Worm (Caenorhabditis elegans) whole organism, L3 larva: ENCODE measurements around the gene mat-2.
A peak's percentile ranks its signal among the peaks of the same experiment; 100 is the strongest.

Source experiments
- R02D3.7 ChIP-seq: fragments of 150-350 bp; optimal IDR thresholded peaks from 2 replicates; lab custom pipeline; 2014; ENCODE audit warnings: missing biosample characterization, missing genetic modification characterization
- ama-1 ChIP-seq: fragments of 150-350 bp; optimal IDR thresholded peaks from 2 replicates; lab custom pipeline; 2018
- ceh-16 ChIP-seq: sonication (generic microtip); optimal IDR thresholded peaks from 2 replicates; lab custom pipeline; 2017; ENCODE audit warnings: missing biosample characterization, missing genetic modification characterization
- ceh-28 ChIP-seq: fragments of 150-350 bp; optimal IDR thresholded peaks from 2 replicates; lab custom pipeline; 2014; ENCODE audit warnings: missing biosample characterization, missing genetic modification reagents, missing genetic modification characterization
- ceh-82 ChIP-seq: fragments of 150-350 bp; optimal IDR thresholded peaks from 2 replicates; lab custom pipeline; 2014; ENCODE audit warnings: missing biosample characterization, missing genetic modification characterization
- ceh-9 ChIP-seq: sonication (generic microtip); optimal IDR thresholded peaks from 2 replicates; lab custom pipeline; 2018; ENCODE audit warnings: missing biosample characterization, missing genetic modification characterization
- egl-27 ChIP-seq: sonication (generic microtip); optimal IDR thresholded peaks from 4 replicates; lab custom pipeline; 2017; ENCODE audit warnings: missing biosample characterization, missing genetic modification reagents, missing genetic modification characterization
- egl-5 ChIP-seq: fragments of 150-350 bp; optimal IDR thresholded peaks from 2 replicates; lab custom pipeline; 2017; ENCODE audit warnings: missing biosample characterization, missing genetic modification reagents, missing genetic modification characterization, inconsistent platforms
- elt-1 ChIP-seq: fragments of 150-350 bp; optimal IDR thresholded peaks from 2 replicates; lab custom pipeline; 2014; ENCODE audit warnings: missing biosample characterization, missing genetic modification characterization
- elt-2 ChIP-seq: sonication (generic microtip); optimal IDR thresholded peaks from 2 replicates; lab custom pipeline; 2016; ENCODE audit warnings: missing genetic modification reagents, mild to moderate bottlenecking, missing genetic modification characterization, missing compliant biosample characterization
- elt-3 ChIP-seq, 3 experiments: fragments of 150-350 bp in 1 of 3; sonication (generic microtip) in 2 of 3; optimal IDR thresholded peaks; 2 replicates in 2 of 3; 4 replicates in 1 of 3; lab custom pipeline; 2014 to 2017; ENCODE audit warnings: missing biosample characterization in 3 of 3, missing genetic modification characterization in 3 of 3
- eor-1 ChIP-seq, 2 experiments: fragments of 150-350 bp; optimal IDR thresholded peaks; 2 replicates each; lab custom pipeline; 2014 to 2018; ENCODE audit warnings: missing biosample characterization in 2 of 2, missing genetic modification characterization in 2 of 2
- fkh-10 ChIP-seq: sonication (generic microtip); optimal IDR thresholded peaks from 2 replicates; lab custom pipeline; 2017; ENCODE audit warnings: missing biosample characterization, missing genetic modification reagents, missing genetic modification characterization
- fkh-2 ChIP-seq: fragments of 150-350 bp; optimal IDR thresholded peaks from 2 replicates; lab custom pipeline; 2014; ENCODE audit warnings: missing biosample characterization, missing genetic modification reagents, missing genetic modification characterization
- fos-1 ChIP-seq: fragments of 150-350 bp; optimal IDR thresholded peaks from 2 replicates; lab custom pipeline; 2014; ENCODE audit warnings: missing biosample characterization, missing genetic modification characterization
- jun-1 ChIP-seq: fragments of 150-350 bp; optimal IDR thresholded peaks from 2 replicates; lab custom pipeline; 2014; ENCODE audit warnings: missing biosample characterization, missing genetic modification reagents, missing genetic modification characterization
- lin-15B ChIP-seq: fragments of 150-350 bp; optimal IDR thresholded peaks from 2 replicates; lab custom pipeline; 2014; ENCODE audit warnings: missing biosample characterization, missing genetic modification characterization
- lin-39 ChIP-seq: fragments of 150-350 bp; optimal IDR thresholded peaks from 2 replicates; lab custom pipeline; 2018; ENCODE audit warnings: missing biosample characterization, missing genetic modification reagents, missing genetic modification characterization
- lsy-12 ChIP-seq: sonication (generic microtip); optimal IDR thresholded peaks from 2 replicates; lab custom pipeline; 2016; ENCODE audit warnings: mild to moderate bottlenecking, missing genetic modification characterization, missing compliant biosample characterization
- nfya-1 ChIP-seq: sonication (generic microtip); optimal IDR thresholded peaks from 2 replicates; lab custom pipeline; 2017; ENCODE audit warnings: missing genetic modification characterization, mild to moderate bottlenecking, missing compliant biosample characterization, antibody characterized with exemption, moderate library complexity; ENCODE audit not compliant: insufficient read depth
- nhr-11 ChIP-seq: fragments of 150-350 bp; optimal IDR thresholded peaks from 2 replicates; lab custom pipeline; 2014; ENCODE audit warnings: missing biosample characterization, missing genetic modification characterization
- nhr-23 ChIP-seq: fragments of 150-350 bp; optimal IDR thresholded peaks from 2 replicates; lab custom pipeline; 2014; ENCODE audit warnings: missing biosample characterization, missing genetic modification reagents, missing genetic modification characterization
- nhr-25 ChIP-seq: sonication (generic microtip); optimal IDR thresholded peaks from 2 replicates; lab custom pipeline; 2017; ENCODE audit warnings: missing biosample characterization, missing genetic modification characterization
- nhr-28 ChIP-seq: fragments of 150-350 bp; optimal IDR thresholded peaks from 2 replicates; lab custom pipeline; 2014; ENCODE audit warnings: missing biosample characterization, missing genetic modification characterization
- nhr-43 ChIP-seq: sonication (generic microtip); optimal IDR thresholded peaks from 2 replicates; lab custom pipeline; 2016; ENCODE audit warnings: mild to moderate bottlenecking, missing genetic modification characterization, missing compliant biosample characterization; ENCODE audit not compliant: poor library complexity, severe bottlenecking
- nhr-67 ChIP-seq: fragments of 150-350 bp; optimal IDR thresholded peaks from 2 replicates; lab custom pipeline; 2014; ENCODE audit warnings: missing biosample characterization, missing genetic modification characterization
- nhr-76 ChIP-seq: fragments of 150-350 bp; sonication (generic microtip); optimal IDR thresholded peaks from 5 replicates; lab custom pipeline; 2014; ENCODE audit warnings: missing biosample characterization, missing genetic modification characterization
- nhr-77 ChIP-seq: fragments of 150-350 bp; optimal IDR thresholded peaks from 2 replicates; lab custom pipeline; 2014; ENCODE audit warnings: missing biosample characterization, missing genetic modification characterization
- pha-4 ChIP-seq: fragments of 150-350 bp; optimal IDR thresholded peaks from 2 replicates; lab custom pipeline; 2014; ENCODE audit warnings: missing biosample characterization, missing genetic modification reagents, missing genetic modification characterization
- pqm-1 ChIP-seq: fragments of 150-350 bp; optimal IDR thresholded peaks from 2 replicates; lab custom pipeline; 2017; ENCODE audit warnings: missing biosample characterization, missing genetic modification characterization, inconsistent platforms
- sea-2 ChIP-seq: fragments of 150-350 bp; sonication (generic microtip); optimal IDR thresholded peaks from 4 replicates; lab custom pipeline; 2014; ENCODE audit warnings: missing biosample characterization, missing genetic modification reagents, missing genetic modification characterization
- snpc-4 ChIP-seq: fragments of 150-350 bp; optimal IDR thresholded peaks from 2 replicates; lab custom pipeline; 2014; ENCODE audit warnings: missing biosample characterization, missing genetic modification characterization
- tbx-2 ChIP-seq: sonication (generic microtip); optimal IDR thresholded peaks from 2 replicates; lab custom pipeline; 2016; ENCODE audit warnings: mild to moderate bottlenecking, missing genetic modification characterization, missing compliant biosample characterization
- unc-39 ChIP-seq: sonication (generic microtip); optimal IDR thresholded peaks from 4 replicates; lab custom pipeline; 2017; ENCODE audit warnings: missing biosample characterization, missing genetic modification characterization
- unc-62 ChIP-seq: fragments of 150-350 bp; sonication (generic microtip); optimal IDR thresholded peaks from 4 replicates; lab custom pipeline; 2014; ENCODE audit warnings: missing biosample characterization, missing genetic modification reagents, missing genetic modification characterization
- zag-1 ChIP-seq: fragments of 150-350 bp; optimal IDR thresholded peaks from 2 replicates; lab custom pipeline; 2014; ENCODE audit warnings: missing biosample characterization, missing genetic modification characterization

mat-2 gene

DNA sequence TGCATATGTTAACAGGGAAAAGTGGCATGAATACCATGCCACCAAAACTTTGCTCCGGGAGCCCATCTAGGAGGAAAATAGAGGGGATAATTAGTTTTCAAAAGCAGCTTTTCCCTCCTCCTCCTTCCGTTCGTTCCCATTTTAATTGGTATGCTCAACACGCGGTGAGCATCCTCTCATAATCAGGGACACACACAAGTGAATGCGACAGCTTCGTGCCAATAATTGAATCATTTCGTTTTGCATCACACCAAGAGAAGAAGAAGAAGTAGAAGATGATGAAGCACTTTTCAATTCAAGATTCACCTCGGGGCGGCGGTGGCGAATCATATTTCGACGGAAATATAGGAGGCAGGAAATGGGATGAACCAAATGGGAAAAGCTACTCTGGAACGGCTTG is 24.4 kb upstream of the mat-2 start:
- no peak for TF ChIP-seq nhr-43 (tag; lab: Kevin White, UChicago)
- no peak for TF ChIP-seq zag-1
- no peak for TF ChIP-seq ceh-82 (tag; lab: Kevin White, UChicago)

DNA sequence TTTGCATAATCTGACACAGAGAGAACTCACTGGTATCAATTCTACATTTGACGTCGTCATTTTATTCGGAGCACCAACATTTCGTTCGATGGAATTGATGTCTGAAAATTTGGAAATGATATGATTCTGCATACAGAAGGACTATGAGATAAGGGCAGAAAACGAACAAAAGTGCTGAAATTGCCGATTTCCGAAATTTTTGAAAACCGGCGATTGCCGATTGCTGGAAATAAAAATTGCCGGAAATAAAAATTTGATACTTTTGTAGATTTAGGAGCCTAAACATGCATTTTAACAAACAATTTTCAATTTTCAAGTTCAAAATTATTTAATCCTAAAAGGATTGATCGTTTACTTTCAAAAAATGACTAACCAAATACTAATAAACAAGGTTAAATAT is 23.2 kb upstream of the mat-2 start, which contains the start of gene unc-53:
unc-53 (minus strand) TSS at position 101 of the 400 bp plus-strand sequence.
- TF ChIP-seq ama-1 (lab: Kevin White, UChicago) = no peak

DNA sequence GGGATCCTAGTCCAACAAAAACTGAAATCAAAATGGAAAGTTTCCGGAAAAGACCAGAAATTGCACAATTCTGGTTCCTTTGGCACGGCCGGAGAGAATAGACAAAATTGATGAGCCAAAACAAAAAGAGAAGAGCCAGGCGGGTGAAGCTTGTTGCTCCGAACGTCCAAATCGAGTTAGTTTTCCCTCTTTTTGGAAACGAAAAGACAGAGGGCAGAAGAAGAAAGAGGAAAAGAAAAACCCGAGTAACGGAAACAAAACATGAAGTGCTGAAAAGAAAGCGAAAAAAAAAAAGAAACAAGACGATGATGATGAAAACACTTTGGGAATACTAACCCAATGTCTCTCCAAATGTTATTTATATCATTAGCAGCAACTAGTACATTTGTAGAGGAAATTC is 20.9 kb upstream of the mat-2 start:
- no peak for TF ChIP-seq egl-27 (tag; lab: Kevin White, UChicago)
- TF ChIP-seq R02D3.7 (tag; lab: Kevin White, UChicago) = no peak
- no peak for TF ChIP-seq ceh-28 (tag; lab: Kevin White, UChicago)
- peak; percentile 22 for TF ChIP-seq fkh-10 (GFP tag; lab: Kevin White, UChicago)
- TF ChIP-seq nfya-1 = peak; percentile 16
- TF ChIP-seq sea-2 (GFP tag; lab: Kevin White, UChicago) = no peak

DNA sequence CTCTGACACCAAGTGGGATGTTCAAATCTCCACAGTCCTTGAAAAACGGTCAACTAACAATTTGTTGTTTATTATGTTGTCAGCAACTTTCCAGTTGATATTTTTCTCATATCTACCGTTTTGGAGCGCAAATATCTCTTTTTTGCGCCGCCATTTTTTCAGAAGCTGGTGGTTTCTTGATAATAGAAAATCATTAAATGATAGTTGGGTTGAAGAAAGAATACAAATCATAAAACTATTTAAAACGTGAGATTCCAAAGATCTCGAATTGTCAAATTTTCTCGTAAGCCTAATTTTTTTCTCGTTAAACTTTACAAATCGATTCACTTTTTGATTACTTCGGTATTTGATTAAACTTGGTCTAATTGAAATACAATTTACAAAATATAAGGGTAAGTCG is 20.1 kb upstream of the mat-2 start, which contains the start of gene rpl-42:
rpl-42 (plus strand) TSS at position 301 of the 400 bp plus-strand sequence.
- TF ChIP-seq ceh-28 (tag; lab: Kevin White, UChicago) (no peak), ceh-16 (tag; lab: Kevin White, UChicago) (no peak), lin-39 (tag; lab: Kevin White, UChicago) (no peak), jun-1 (tag; lab: Kevin White, UChicago) (no peak)

DNA sequence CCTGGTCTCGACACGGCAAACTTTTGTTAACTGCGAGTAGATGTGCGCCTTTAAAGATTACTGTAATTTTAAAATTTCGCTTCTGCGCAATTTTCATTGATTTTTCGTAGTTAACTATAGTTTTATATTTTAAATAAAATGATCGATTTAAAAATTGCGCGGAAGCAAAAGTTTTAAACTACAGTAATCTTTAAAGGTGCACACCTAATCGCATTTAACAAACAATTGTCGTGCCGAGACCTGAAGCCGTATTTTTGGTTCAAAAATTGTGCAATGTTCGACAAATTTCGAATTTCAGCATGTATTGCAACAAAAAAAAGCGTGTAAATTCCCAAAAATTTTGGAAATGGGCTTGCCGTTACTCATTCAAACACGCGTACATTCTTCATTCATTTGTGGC is 18.1 kb upstream of the mat-2 start:
- TF ChIP-seq zag-1 = no peak
- no peak for TF ChIP-seq sea-2 (GFP tag; lab: Kevin White, UChicago)
- TF ChIP-seq R02D3.7 (tag; lab: Kevin White, UChicago) = no peak
- no peak for TF ChIP-seq elt-3 (tag; optimal IDR thresholded peaks at IDR 0.05; lab: Kevin White, UChicago)
- TF ChIP-seq lin-39 (tag; lab: Kevin White, UChicago) = no peak

DNA sequence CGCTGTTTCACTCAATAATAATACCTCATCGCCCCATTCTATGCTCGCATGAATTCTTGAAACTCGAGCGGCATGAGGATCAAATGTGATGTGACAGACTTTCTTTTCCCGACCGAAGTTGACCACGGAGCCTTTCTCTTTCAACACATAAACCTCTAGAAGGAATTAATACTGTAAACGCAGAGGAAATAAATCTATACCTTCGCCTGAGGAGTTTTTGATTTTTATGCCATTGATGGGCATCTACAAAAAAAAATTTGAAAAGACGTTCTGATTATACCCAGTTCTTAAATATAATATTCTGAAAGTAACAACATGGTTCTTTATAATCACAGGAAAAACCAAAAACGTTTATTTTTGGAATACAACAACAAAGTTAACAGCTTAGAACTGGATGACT is 16.3 kb upstream of the mat-2 start, which contains the start of gene nbs-1:
nbs-1 (minus strand) TSS at position 246 of the 400 bp plus-strand sequence.
- no peak for TF ChIP-seq jun-1 (tag; lab: Kevin White, UChicago)
- no peak for TF ChIP-seq egl-5 (tag; lab: Kevin White, UChicago)
- no peak for TF ChIP-seq ama-1 (lab: Kevin White, UChicago)
- TF ChIP-seq ceh-82 (tag; lab: Kevin White, UChicago) = no peak
- no peak for TF ChIP-seq lin-39 (tag; lab: Kevin White, UChicago)
- TF ChIP-seq nfya-1 = no peak
- TF ChIP-seq pqm-1 = no peak
- no peak for TF ChIP-seq unc-39 (tag; lab: Kevin White, UChicago)
- no peak for TF ChIP-seq nhr-11 (tag; lab: Kevin White, UChicago)
- no peak for TF ChIP-seq tbx-2 (tag; lab: Kevin White, UChicago)
- no peak for TF ChIP-seq elt-2
- TF ChIP-seq zag-1 = no peak
- no peak for TF ChIP-seq nhr-77
- no peak for TF ChIP-seq eor-1 (tag; optimal IDR thresholded peaks at IDR 0.05; lab: Kevin White, UChicago)
- no peak for TF ChIP-seq nhr-23 (tag; lab: Kevin White, UChicago)
- TF ChIP-seq R02D3.7 (tag; lab: Kevin White, UChicago) = no peak
- TF ChIP-seq nhr-28 (tag; lab: Kevin White, UChicago) = no peak
- no peak for TF ChIP-seq nhr-43 (tag; lab: Kevin White, UChicago)
- no peak for TF ChIP-seq nhr-76 (tag; lab: Kevin White, UChicago)
- no peak for TF ChIP-seq pha-4

DNA sequence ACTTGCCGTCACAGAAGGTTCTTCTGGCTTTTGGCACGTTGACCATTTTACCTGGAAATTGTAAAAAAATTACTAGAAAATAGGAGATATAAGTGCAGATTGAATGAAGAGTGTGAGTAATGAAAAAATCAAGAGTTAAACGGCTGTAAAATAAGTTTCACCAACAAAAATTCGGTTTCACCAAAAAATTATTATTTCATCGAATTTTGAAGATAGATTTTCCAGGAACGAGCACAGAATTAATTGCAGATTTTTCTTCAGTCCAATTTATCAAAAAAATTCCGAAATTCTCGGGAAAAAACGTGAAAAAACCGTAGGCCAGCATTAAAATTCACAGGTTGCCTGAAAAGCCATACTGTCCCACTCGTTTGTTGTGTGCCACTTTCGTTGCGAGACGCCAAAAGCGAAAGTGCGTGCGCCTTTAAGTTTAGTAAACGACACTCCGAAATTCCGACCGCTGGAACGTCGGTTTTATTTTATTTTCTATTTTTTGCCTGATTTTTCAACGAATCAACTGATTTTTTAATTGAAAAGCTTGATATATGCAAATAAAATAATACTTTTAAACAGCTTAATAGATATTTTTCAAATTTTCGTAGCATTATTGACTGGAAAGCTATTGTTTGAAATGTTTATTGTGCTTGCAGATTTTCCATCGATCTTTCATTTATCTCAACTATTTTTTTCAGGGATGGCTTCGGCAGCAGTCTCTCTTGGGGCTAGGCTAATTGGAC is 15.2 kb upstream of the mat-2 start, which contains the start of the genes rpl-36.A and nuo-1:
rpl-36.A (minus strand) TSS at position 51 of the 734 bp plus-strand sequence.
nuo-1 (plus strand) TSS at position 684 of the 734 bp plus-strand sequence.
- TF ChIP-seq tbx-2 (tag; lab: Kevin White, UChicago) (no peak), nfya-1 (peak; percentile 97), elt-1 (tag; lab: Kevin White, UChicago) (no peak), lin-15B (tag; lab: Kevin White, UChicago) (peak; percentile 92), snpc-4 (tag; lab: Kevin White, UChicago) (peak; percentile 80), ceh-9 (tag; lab: Kevin White, UChicago) (no peak), ceh-16 (tag; lab: Kevin White, UChicago) (no peak), zag-1 (no peak), unc-39 (tag; lab: Kevin White, UChicago) (no peak), nhr-28 (tag; lab: Kevin White, UChicago) (no peak), elt-2 (peak; percentile 45), eor-1 (tag; optimal IDR thresholded peaks at IDR 0.05; lab: Kevin White, UChicago) (no peak), fkh-2 (no peak), nhr-25 (peak; percentile 83), lsy-12 (peak; percentile 41), nhr-67 (tag; lab: Kevin White, UChicago) (no peak), unc-62 (GFP tag; lab: Kevin White, UChicago) (no peak), nhr-11 (tag; lab: Kevin White, UChicago) (no peak), ama-1 (lab: Kevin White, UChicago) (peak; percentile 47), R02D3.7 (tag; lab: Kevin White, UChicago) (peak; percentile 45), egl-27 (tag; lab: Kevin White, UChicago) (no peak), pqm-1 (peak; percentile 33), fos-1 (tag; lab: Kevin White, UChicago) (no peak), egl-5 (tag; lab: Kevin White, UChicago) (peak; percentile 96)
